Fruit fly (Drosophila melanogaster): Measurements from ENCODE around the gene CG6845.

- no peak for TF ChIP-seq CG8478 (optimal IDR thresholded peaks at IDR 0.05)
- TF ChIP-seq CTCF (optimal IDR thresholded peaks at IDR 0.05): no peak
These were observed 32.2 kb downstream of the CG6845 start for dm6 chr3L:178445-178844.

Data from S2 (cell line).